Worm (Caenorhabditis elegans) whole organism, late embryonic: ENCODE data around the gene fbxa-155.

Experiments
- K02D7.2 ChIP-seq: sonication (generic microtip); optimal IDR thresholded peaks from 2 replicates; lab custom pipeline; 2017; ENCODE audit warnings: mild to moderate bottlenecking, missing genetic modification characterization, missing compliant biosample characterization
- ahr-1 ChIP-seq: sonication (generic microtip); optimal IDR thresholded peaks from 2 replicates; lab custom pipeline; 2016; ENCODE audit warnings: missing genetic modification characterization, missing compliant biosample characterization
- ceh-9 ChIP-seq: sonication (generic microtip); optimal IDR thresholded peaks from 2 replicates; lab custom pipeline; 2016; ENCODE audit warnings: mild to moderate bottlenecking, missing genetic modification characterization, inconsistent platforms, missing compliant biosample characterization
- madf-2 ChIP-seq: sonication (generic microtip); optimal IDR thresholded peaks from 2 replicates; lab custom pipeline; 2017; ENCODE audit warnings: missing genetic modification characterization, missing compliant biosample characterization
- nfya-1 ChIP-seq: sonication (generic microtip); optimal IDR thresholded peaks from 2 replicates; lab custom pipeline; 2017; ENCODE audit warnings: missing genetic modification characterization, mild to moderate bottlenecking, missing compliant biosample characterization, antibody characterized with exemption, moderate library complexity
- nhr-11 ChIP-seq: fragments of 150-350 bp; optimal IDR thresholded peaks from 2 replicates; lab custom pipeline; 2014; ENCODE audit warnings: missing biosample characterization, missing genetic modification characterization
- pag-3 ChIP-seq: sonication (generic microtip); optimal IDR thresholded peaks from 2 replicates; lab custom pipeline; 2016; ENCODE audit warnings: missing compliant biosample characterization, missing genetic modification characterization, borderline replicate concordance
- pqm-1 ChIP-seq: sonication (generic microtip); optimal IDR thresholded peaks from 2 replicates; lab custom pipeline; 2016; ENCODE audit warnings: missing genetic modification characterization, missing compliant biosample characterization
- tbx-2 ChIP-seq: sonication (generic microtip); optimal IDR thresholded peaks from 2 replicates; lab custom pipeline; 2016; ENCODE audit warnings: missing genetic modification characterization, missing compliant biosample characterization
- unc-42 ChIP-seq: sonication (generic microtip); optimal IDR thresholded peaks from 2 replicates; lab custom pipeline; 2016; ENCODE audit warnings: missing genotype, missing genetic modification characterization, missing compliant biosample characterization

DNA sequence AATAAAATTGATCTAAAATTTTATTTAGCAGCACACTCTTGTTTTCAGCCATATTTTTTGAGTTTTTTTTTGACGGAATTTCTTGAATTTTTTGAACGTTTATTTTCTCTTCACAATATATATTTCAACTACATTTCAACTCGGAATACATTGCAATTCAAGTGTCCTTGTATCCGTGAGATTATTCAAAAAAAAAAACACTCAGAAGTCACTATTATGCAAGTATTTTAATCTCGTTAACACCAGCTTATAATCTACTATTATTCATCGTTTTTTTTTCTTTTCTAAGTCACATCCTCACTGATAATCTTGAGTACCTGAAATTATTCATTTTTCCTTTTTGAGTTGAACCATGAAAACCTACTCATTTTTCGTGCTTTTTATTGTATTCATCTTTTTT lies 13.4 kb upstream of the fbxa-155 start, which contains the start of gene ins-21:
- TF ChIP-seq ahr-1 (no peak), K02D7.2 (tag; lab: Kevin White, UChicago) (no peak), nhr-11 (tag; lab: Kevin White, UChicago) (no peak), tbx-2 (tag; lab: Kevin White, UChicago) (no peak), unc-42 (tag; lab: Kevin White, UChicago) (no peak), ceh-9 (tag; lab: Kevin White, UChicago) (no peak), pqm-1 (tag; lab: Kevin White, UChicago) (no peak), madf-2 (tag; lab: Kevin White, UChicago) (no peak), pag-3 (tag; lab: Kevin White, UChicago) (no peak), nfya-1 (tag; lab: Kevin White, UChicago) (no peak)
